Fruit fly (Drosophila melanogaster) S2 (cell line): ENCODE measurements around the gene Smvt.

Experiments
- CG8478 ChIP-seq: fragments of >200 bp; optimal IDR thresholded peaks from 2 replicates; lab custom pipeline; 2018
- CTCF ChIP-seq, 2 experiments: fragments of >200 bp; optimal IDR thresholded peaks; 2 replicates each; lab custom pipeline; 2018

dm6 chr3R:31768198-31768597 lies 6.8 kb upstream of the Smvt start:
- TF ChIP-seq CG8478 (lab: Kevin White, UChicago) (no peak), CTCF (optimal IDR thresholded peaks at IDR 0.05; lab: Kevin White, UChicago) (no peak)
